Worm (Caenorhabditis elegans) whole organism, L2 larva: ENCODE results near the gene F52D2.7.

Source experiments
- alr-1 ChIP-seq: fragments of 150-350 bp; optimal IDR thresholded peaks from 2 replicates; lab custom pipeline; 2014; ENCODE audit warnings: missing biosample characterization, missing genetic modification characterization
- aly-2 ChIP-seq: fragments of 150-350 bp; optimal IDR thresholded peaks from 2 replicates; lab custom pipeline; 2014; ENCODE audit warnings: missing biosample characterization, missing genetic modification characterization
- egl-27 ChIP-seq: sonication (generic microtip); optimal IDR thresholded peaks from 3 replicates; lab custom pipeline; 2017; ENCODE audit warnings: missing biosample characterization, missing genetic modification reagents, missing genetic modification characterization
- unc-39 ChIP-seq: fragments of 150-350 bp; optimal IDR thresholded peaks from 2 replicates; lab custom pipeline; 2014; ENCODE audit warnings: missing biosample characterization, missing genetic modification characterization
- ztf-4 ChIP-seq: fragments of 150-350 bp; optimal IDR thresholded peaks from 2 replicates; lab custom pipeline; 2014; ENCODE audit warnings: missing biosample characterization, missing genetic modification characterization

DNA sequence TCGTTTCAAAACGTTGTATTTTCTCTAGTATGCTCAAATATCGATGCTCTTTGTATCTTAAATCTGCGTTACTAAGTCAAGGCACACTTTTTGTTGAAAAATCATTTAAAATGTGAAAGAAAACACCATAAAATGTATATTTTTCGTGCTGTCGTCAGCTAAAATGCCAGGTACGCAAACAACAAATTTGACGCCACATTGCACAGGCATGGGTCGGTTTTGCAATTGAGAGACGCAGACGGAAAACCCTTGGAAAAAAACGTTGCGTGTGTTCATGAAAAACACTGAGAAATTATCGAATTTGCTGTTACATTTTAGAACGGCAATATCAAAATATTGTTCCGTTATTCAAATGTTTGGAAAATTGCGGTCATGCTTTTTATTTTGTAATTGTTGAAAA, 2.5 kb downstream of the F52D2.7 start:
- TF ChIP-seq aly-2 (tag; lab: Kevin White, UChicago): no peak
- no peak for TF ChIP-seq unc-39 (tag; lab: Kevin White, UChicago)
- TF ChIP-seq ztf-4 (tag; lab: Kevin White, UChicago): no peak
- no peak for TF ChIP-seq alr-1
- TF ChIP-seq egl-27: no peak
